Fruit fly (Drosophila melanogaster) whole organism, embryonic: ENCODE data around the gene CG5909.

Experiments used
- BtbVII ChIP-seq: fragments of 200-800 bp; sonication (Bioruptor generic); optimal IDR thresholded peaks from 3 replicates; lab custom pipeline; 2017; ENCODE audit warnings: missing biosample characterization, mild to moderate bottlenecking, missing genetic modification characterization
- CG10209 ChIP-seq: fragments of 200-800 bp; sonication (Bioruptor generic); optimal IDR thresholded peaks from 3 replicates; lab custom pipeline; 2017; ENCODE audit warnings: missing biosample characterization, mild to moderate bottlenecking, missing genetic modification characterization, missing genetic modification reagents
- CG10321 ChIP-seq: fragments of 200-800 bp; sonication (Bioruptor generic); IDR thresholded peaks from 2 replicates; pipeline ENCODE4 v1.3.6; 2022; ENCODE audit warnings: missing biosample characterization, missing genetic modification characterization
- CG10979 ChIP-seq: fragments of 200-800 bp; sonication (Bioruptor generic); optimal IDR thresholded peaks from 2 replicates; lab custom pipeline; 2018; ENCODE audit warnings: missing biosample characterization, mild to moderate bottlenecking, missing genetic modification characterization, moderate library complexity
- CG11085 ChIP-seq: fragments of 200-800 bp; sonication (Bioruptor generic); IDR thresholded peaks from 2 replicates; pipeline ENCODE4 v1.3.6; 2022; ENCODE audit warnings: missing biosample characterization, missing genetic modification characterization
- CG12942 ChIP-seq: fragments of 200-800 bp; sonication (Bioruptor generic); optimal IDR thresholded peaks from 3 replicates; lab custom pipeline; 2016; ENCODE audit warnings: missing biosample characterization, missing genetic modification characterization
- CG14710 ChIP-seq: fragments of 200-800 bp; sonication (Bioruptor generic); optimal IDR thresholded peaks from 3 replicates; lab custom pipeline; 2019; ENCODE audit warnings: missing biosample characterization, mild to moderate bottlenecking, missing genetic modification characterization, moderate library complexity
- CG14860 ChIP-seq: fragments of 200-800 bp; sonication (Bioruptor generic); IDR thresholded peaks from 3 replicates; pipeline ENCODE4 v1.3.6; 2022; ENCODE audit warnings: missing biosample characterization, missing genetic modification characterization; ENCODE audit not compliant: partially characterized antibody
- CG15073 ChIP-seq: fragments of 200-800 bp; sonication (Bioruptor generic); optimal IDR thresholded peaks from 2 replicates; lab custom pipeline; 2016; ENCODE audit warnings: missing biosample characterization, missing genetic modification characterization
- CG16863 ChIP-seq: fragments of 200-800 bp; sonication (Bioruptor generic); optimal IDR thresholded peaks from 3 replicates; lab custom pipeline; 2016; ENCODE audit warnings: missing biosample characterization, missing genetic modification characterization
- CG17186 ChIP-seq: fragments of 200-800 bp; sonication (Bioruptor generic); optimal IDR thresholded peaks from 3 replicates; lab custom pipeline; 2017; ENCODE audit warnings: missing biosample characterization, missing genetic modification reagents, missing genetic modification characterization
- CG18476 ChIP-seq: fragments of 200-800 bp; sonication (Bioruptor generic); optimal IDR thresholded peaks from 2 replicates; lab custom pipeline; 2016; ENCODE audit warnings: missing biosample characterization, mild to moderate bottlenecking, missing genetic modification characterization
- CG2202 ChIP-seq: fragments of 200-800 bp; sonication (Bioruptor generic); optimal IDR thresholded peaks from 2 replicates; lab custom pipeline; 2018; ENCODE audit warnings: missing biosample characterization, mild to moderate bottlenecking, missing genetic modification characterization
- CG2678 ChIP-seq: fragments of 200-800 bp; sonication (Bioruptor generic); optimal IDR thresholded peaks from 3 replicates; lab custom pipeline; 2019; ENCODE audit warnings: missing biosample characterization, mild to moderate bottlenecking, missing genetic modification characterization, moderate library complexity
- CG32767 ChIP-seq: fragments of 200-800 bp; sonication (Bioruptor generic); IDR thresholded peaks from 2 replicates; pipeline ENCODE4 v1.3.6; 2022; ENCODE audit warnings: missing biosample characterization, missing genetic modification characterization
- CG34224 ChIP-seq: fragments of 200-800 bp; sonication (Bioruptor generic); IDR thresholded peaks from 3 replicates; pipeline ENCODE4 v1.3.6; 2022; ENCODE audit warnings: missing biosample characterization, missing genetic modification characterization; ENCODE audit not compliant: partially characterized antibody
- CG34422 ChIP-seq: fragments of 200-800 bp; sonication (Bioruptor generic); IDR thresholded peaks from 3 replicates; pipeline ENCODE4 v1.3.6; 2022; ENCODE audit warnings: missing biosample characterization, missing genetic modification characterization
- CG3726 ChIP-seq: fragments of 200-800 bp; sonication (Bioruptor generic); IDR thresholded peaks from 3 replicates; pipeline ENCODE4, ENCODE4 v1.3.6; 2022; ENCODE audit warnings: missing biosample characterization, missing genetic modification characterization
- CG4617 ChIP-seq: fragments of 200-800 bp; sonication (Bioruptor generic); optimal IDR thresholded peaks from 3 replicates; lab custom pipeline; 2016; ENCODE audit warnings: missing biosample characterization, missing genetic modification characterization, borderline replicate concordance
- CG4820 ChIP-seq: fragments of 200-800 bp; sonication (Bioruptor generic); optimal IDR thresholded peaks from 3 replicates; lab custom pipeline; 2016; ENCODE audit warnings: missing biosample characterization, missing genetic modification characterization
- CG6765 ChIP-seq: fragments of 200-800 bp; sonication (Bioruptor generic); optimal IDR thresholded peaks from 3 replicates; lab custom pipeline; 2017; ENCODE audit warnings: missing biosample characterization, mild to moderate bottlenecking, missing genetic modification characterization
- CG6791 ChIP-seq: fragments of 200-800 bp; sonication (Bioruptor generic); IDR thresholded peaks from 3 replicates; pipeline ENCODE4 v1.3.6; 2022; ENCODE audit warnings: missing biosample characterization, missing genetic modification characterization; ENCODE audit not compliant: partially characterized antibody
- CG7928 ChIP-seq: fragments of 200-800 bp; sonication (Bioruptor generic); optimal IDR thresholded peaks from 2 replicates; lab custom pipeline; 2017; ENCODE audit warnings: missing biosample characterization, mild to moderate bottlenecking, missing genetic modification characterization
- CG9215 ChIP-seq: fragments of 200-800 bp; sonication (Bioruptor generic); IDR thresholded peaks from 2 replicates; pipeline ENCODE4 v1.3.6; 2022; ENCODE audit warnings: missing biosample characterization, missing genetic modification characterization
- CG9797 ChIP-seq: fragments of 200-800 bp; sonication (Bioruptor generic); optimal IDR thresholded peaks from 3 replicates; lab custom pipeline; 2018; ENCODE audit warnings: missing biosample characterization, mild to moderate bottlenecking, missing genetic modification characterization
- Dfd ChIP-seq, 2 experiments: fragments of >200 bp; optimal IDR thresholded peaks; 2 replicates each; lab custom pipeline; 2017; ENCODE audit warnings: missing biosample characterization in 2 of 2, missing genetic modification characterization in 2 of 2
- Doc2 ChIP-seq: fragments of 200-800 bp; sonication (Bioruptor generic); IDR thresholded peaks from 2 replicates; pipeline ENCODE4 v1.3.6; 2022; ENCODE audit warnings: missing biosample characterization, missing genetic modification characterization
- E2f2 ChIP-seq: fragments of 200-800 bp; sonication (Bioruptor generic); IDR thresholded peaks from 2 replicates; pipeline ENCODE4 v1.3.6; 2022; ENCODE audit warnings: missing biosample characterization, missing genetic modification characterization
- Ets65A ChIP-seq: fragments of 200-800 bp; sonication (Bioruptor generic); peaks from one replicate; lab custom pipeline; 2016; ENCODE audit warnings: missing biosample characterization, missing genetic modification characterization
- Ets97D ChIP-seq: fragments of 200-800 bp; sonication (Bioruptor generic); optimal IDR thresholded peaks from 3 replicates; lab custom pipeline; 2016; ENCODE audit warnings: missing biosample characterization, missing genetic modification characterization
- Fer3 ChIP-seq: fragments of 200-800 bp; sonication (Bioruptor generic); optimal IDR thresholded peaks from 2 replicates; lab custom pipeline; 2018; ENCODE audit warnings: missing biosample characterization, mild to moderate bottlenecking, missing genetic modification characterization, moderate library complexity
- HmgD ChIP-seq: fragments of 200-800 bp; sonication (Bioruptor generic); optimal IDR thresholded peaks from 3 replicates; lab custom pipeline; 2016; ENCODE audit warnings: missing biosample characterization, missing genetic modification characterization
- Med ChIP-seq: fragments of 200-800 bp; sonication (Bioruptor generic); peaks from one replicate; lab custom pipeline; 2016; ENCODE audit warnings: missing biosample characterization, missing genetic modification characterization, mild to moderate bottlenecking, inconsistent platforms, moderate library complexity
- Myb ChIP-seq: fragments of 200-800 bp; sonication (Bioruptor generic); optimal IDR thresholded peaks from 2 replicates; lab custom pipeline; 2016; ENCODE audit warnings: missing biosample characterization, missing genetic modification characterization
- PHDP ChIP-seq: fragments of 200-800 bp; sonication (Bioruptor generic); optimal IDR thresholded peaks from 3 replicates; lab custom pipeline; 2018; ENCODE audit warnings: missing biosample characterization, mild to moderate bottlenecking, missing genetic modification characterization, moderate library complexity
- Scr ChIP-seq: fragments of 200-800 bp; sonication (Bioruptor generic); IDR thresholded peaks from 2 replicates; pipeline ENCODE4 v1.3.6; 2022; ENCODE audit warnings: missing biosample characterization, missing genetic modification characterization; ENCODE audit not compliant: partially characterized antibody
- Sox102F ChIP-seq: fragments of 200-800 bp; sonication (Bioruptor generic); optimal IDR thresholded peaks from 2 replicates; lab custom pipeline; 2018; ENCODE audit warnings: missing biosample characterization, mild to moderate bottlenecking, missing genetic modification characterization, moderate library complexity
- Ssrp ChIP-seq: fragments of 200-800 bp; sonication (Bioruptor generic); optimal IDR thresholded peaks from 2 replicates; lab custom pipeline; 2018; ENCODE audit warnings: missing biosample characterization, mild to moderate bottlenecking, missing genetic modification characterization, moderate library complexity
- ac ChIP-seq: fragments of 200-800 bp; sonication (Bioruptor generic); optimal IDR thresholded peaks from 3 replicates; lab custom pipeline; 2017; ENCODE audit warnings: missing biosample characterization, mild to moderate bottlenecking, missing genetic modification characterization
- chn ChIP-seq: fragments of 200-800 bp; sonication (Bioruptor generic); optimal IDR thresholded peaks from 2 replicates; lab custom pipeline; 2016; ENCODE audit warnings: missing biosample characterization, missing genetic modification characterization
- eve ChIP-seq, 2 experiments: fragments of >200 bp; optimal IDR thresholded peaks; 2 replicates each; lab custom pipeline; 2017; ENCODE audit warnings: missing biosample characterization in 2 of 2, missing genetic modification characterization in 2 of 2
- ewg ChIP-seq: fragments of 200-800 bp; sonication (Bioruptor generic); optimal IDR thresholded peaks from 3 replicates; lab custom pipeline; 2017; ENCODE audit warnings: mild to moderate bottlenecking, missing biosample characterization, missing genetic modification reagents, missing genetic modification characterization
- grn ChIP-seq: fragments of 200-800 bp; sonication (Bioruptor generic); optimal IDR thresholded peaks from 3 replicates; lab custom pipeline; 2017; ENCODE audit warnings: missing biosample characterization, missing genetic modification characterization
- her ChIP-seq: fragments of 200-800 bp; sonication (Bioruptor generic); optimal IDR thresholded peaks from 2 replicates; lab custom pipeline; 2016; ENCODE audit warnings: missing biosample characterization, missing genetic modification characterization
- pfk ChIP-seq: fragments of 200-800 bp; sonication (Bioruptor generic); optimal IDR thresholded peaks from 2 replicates; lab custom pipeline; 2018; ENCODE audit warnings: missing biosample characterization, mild to moderate bottlenecking, missing genetic modification characterization, moderate library complexity
- sc ChIP-seq, 3 experiments: fragments of >200 bp in 2 of 3; fragments of 200-800 bp in 1 of 3; sonication (Bioruptor generic) in 1 of 3; optimal IDR thresholded peaks; 2 replicates in 2 of 3; 3 replicates in 1 of 3; lab custom pipeline; 2017; ENCODE audit warnings: mild to moderate bottlenecking in 1 of 3, missing biosample characterization in 1 of 3, missing genetic modification characterization in 1 of 3, missing genetic modification reagents in 1 of 3
- sens-2 ChIP-seq: fragments of 200-800 bp; sonication (Bioruptor generic); IDR thresholded peaks from 2 replicates; pipeline ENCODE4 v1.3.6; 2022; ENCODE audit warnings: missing biosample characterization, missing genetic modification characterization
- slp2 ChIP-seq: fragments of 200-800 bp; sonication (Bioruptor generic); optimal IDR thresholded peaks from 2 replicates; lab custom pipeline; 2016; ENCODE audit warnings: missing biosample characterization, missing genetic modification characterization
- tup ChIP-seq: fragments of 200-800 bp; sonication (Bioruptor generic); optimal IDR thresholded peaks from 2 replicates; lab custom pipeline; 2016; ENCODE audit warnings: missing biosample characterization, mild to moderate bottlenecking, missing genetic modification characterization, moderate library complexity
- usp ChIP-seq: fragments of >200 bp; optimal IDR thresholded peaks from 2 replicates; lab custom pipeline; 2017; ENCODE audit warnings: missing biosample characterization, missing genetic modification characterization
- zf30C ChIP-seq: fragments of 200-800 bp; sonication (Bioruptor generic); optimal IDR thresholded peaks from 3 replicates; lab custom pipeline; 2018; ENCODE audit warnings: missing biosample characterization, mild to moderate bottlenecking, missing genetic modification characterization

Gene CG5909

dm6 chr3R:27139963-27140362 lies 21.0 kb upstream of the CG5909 start (continued):
- TF ChIP-seq pfk (no peak), CG34422 (GFP tag; lab: Robert Waterston, UW) (no peak), E2f2 (GFP tag; lab: Robert Waterston, UW) (no peak; the same call in 1 of the 2 replicates), HmgD (no peak), Ets97D (no peak), Sox102F (GFP tag; lab: Kevin White, UChicago) (peak; percentile 31), sc (optimal IDR thresholded peaks at IDR 0.05; lab: Kevin White, UChicago) (no peak), sc (GFP tag; optimal IDR thresholded peaks at IDR 0.05; lab: Kevin White, UChicago) (no peak), ac (GFP tag; lab: Kevin White, UChicago) (no peak), CG3726 (GFP tag; lab: Robert Waterston, UW) (no peak), chn (GFP tag; lab: Kevin White, UChicago) (no peak), CG17186 (no peak), CG16863 (no peak), eve (GFP tag; optimal IDR thresholded peaks at IDR 0.05; lab: Kevin White, UChicago) (no peak), CG11085 (GFP tag; lab: Robert Waterston, UW) (no peak), Ets65A (peak; percentile 33), CG6765 (GFP tag; lab: Kevin White, UChicago) (no peak), Dfd (GFP tag; optimal IDR thresholded peaks at IDR 0.05; lab: Kevin White, UChicago) (no peak), sens-2 (GFP tag; lab: Robert Waterston, UW) (no peak), CG2678 (no peak), CG10979 (tag; lab: Kevin White, UChicago) (peak; percentile 10), CG14860 (GFP tag; lab: Robert Waterston, UW) (no peak), ewg (no peak), Doc2 (GFP tag; lab: Robert Waterston, UW) (no peak), CG4617 (GFP tag; lab: Kevin White, UChicago) (no peak), zf30C (GFP tag; lab: Kevin White, UChicago) (no peak), CG9797 (no peak), usp (GFP tag; lab: Kevin White, UChicago) (no peak), CG15073 (no peak), Myb (no peak), CG10209 (GFP tag; lab: Kevin White, UChicago) (no peak), PHDP (tag; lab: Kevin White, UChicago) (no peak), CG14710 (tag; lab: Kevin White, UChicago) (peak; percentile 4), CG34224 (GFP tag; lab: Robert Waterston, UW) (no peak), Med (peak; percentile 60), CG32767 (GFP tag; lab: Robert Waterston, UW) (no peak), CG2202 (no peak), Fer3 (tag; lab: Kevin White, UChicago) (no peak), CG4820 (GFP tag; lab: Kevin White, UChicago) (no peak), CG9215 (GFP tag; lab: Robert Waterston, UW) (no peak), Ssrp (peak; percentile 15), her (GFP tag; lab: Kevin White, UChicago) (no peak), BtbVII (GFP tag; lab: Kevin White, UChicago) (no peak), slp2 (no peak), CG18476 (GFP tag; lab: Kevin White, UChicago) (no peak), CG6791 (GFP tag; lab: Robert Waterston, UW) (peak; percentile 38; the same call in 1 of the 3 replicates), tup (no peak), Scr (GFP tag; lab: Robert Waterston, UW) (no peak), CG12942 (GFP tag; lab: Kevin White, UChicago) (no peak), CG7928 (GFP tag; lab: Kevin White, UChicago) (no peak), grn (no peak), CG10321 (GFP tag; lab: Robert Waterston, UW) (no peak)
